Worm (Caenorhabditis elegans) whole organism, mixed stage, embryonic: ENCODE data around the gene fip-4.

Experiments used
- M03D4.4 ChIP-seq: sonication (generic microtip); optimal IDR thresholded peaks from 2 replicates; lab custom pipeline; 2017; ENCODE audit warnings: mild to moderate bottlenecking, missing genetic modification characterization, missing compliant biosample characterization
- ceh-39 ChIP-seq: fragments of 150-350 bp; optimal IDR thresholded peaks from 2 replicates; lab custom pipeline; 2014; ENCODE audit warnings: missing biosample characterization, missing genetic modification characterization
- ces-1 ChIP-seq: fragments of 150-350 bp; optimal IDR thresholded peaks from 2 replicates; lab custom pipeline; 2014; ENCODE audit warnings: missing biosample characterization, missing genetic modification reagents, missing genetic modification characterization
- elt-1 ChIP-seq: sonication (generic microtip); optimal IDR thresholded peaks from 2 replicates; lab custom pipeline; 2017; ENCODE audit warnings: missing genetic modification characterization, mild to moderate bottlenecking, missing compliant biosample characterization, antibody characterized with exemption, moderate library complexity, borderline replicate concordance; ENCODE audit not compliant: insufficient read depth
- elt-3 ChIP-seq: fragments of 150-350 bp; optimal IDR thresholded peaks from 2 replicates; lab custom pipeline; 2014; ENCODE audit warnings: missing biosample characterization, missing genetic modification characterization
- lsy-2 ChIP-seq: fragments of 150-350 bp; optimal IDR thresholded peaks from 2 replicates; lab custom pipeline; 2014; ENCODE audit warnings: missing biosample characterization, missing genetic modification characterization
- mab-5 ChIP-seq: fragments of 150-350 bp; optimal IDR thresholded peaks from 2 replicates; lab custom pipeline; 2014; ENCODE audit warnings: missing biosample characterization, missing genetic modification characterization
- nhr-237 ChIP-seq: fragments of 150-350 bp; optimal IDR thresholded peaks from 2 replicates; lab custom pipeline; 2014; ENCODE audit warnings: missing biosample characterization, missing genetic modification characterization
- nhr-76 ChIP-seq: sonication (generic microtip); optimal IDR thresholded peaks from 2 replicates; lab custom pipeline; 2017; ENCODE audit warnings: missing biosample characterization, missing genetic modification characterization
- unc-39 ChIP-seq: fragments of 150-350 bp; optimal IDR thresholded peaks from 2 replicates; lab custom pipeline; 2014; ENCODE audit warnings: missing biosample characterization, missing genetic modification characterization
- zip-8 ChIP-seq: fragments of 150-350 bp; optimal IDR thresholded peaks from 2 replicates; lab custom pipeline; 2014; ENCODE audit warnings: missing biosample characterization, missing genetic modification characterization

DNA sequence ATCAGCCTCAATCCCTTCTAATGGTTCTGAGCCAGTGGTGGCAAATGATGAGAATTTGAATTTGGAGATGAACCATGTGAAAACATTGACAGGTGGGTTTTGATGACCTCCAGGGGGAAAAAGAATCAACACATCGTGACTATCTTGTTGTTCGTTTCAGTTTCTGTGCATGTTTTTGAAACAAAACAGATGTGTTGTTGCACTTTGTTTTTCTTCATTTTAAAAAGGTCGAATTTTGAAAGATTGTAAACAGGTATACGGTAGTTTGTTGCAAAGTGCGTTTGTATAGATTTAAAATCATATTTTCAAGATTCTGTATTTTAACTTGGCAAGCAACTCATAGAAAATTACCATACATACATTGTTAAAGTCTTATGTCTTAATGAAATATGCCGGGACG lies 39.3 kb upstream of the fip-4 start:
- TF ChIP-seq M03D4.4 (no peak), elt-3 (tag; lab: Kevin White, UChicago) (no peak), nhr-237 (tag; lab: Kevin White, UChicago) (no peak), elt-1 (no peak), lsy-2 (tag; lab: Kevin White, UChicago) (no peak), unc-39 (tag; lab: Kevin White, UChicago) (no peak), ceh-39 (no peak), mab-5 (tag; lab: Kevin White, UChicago) (no peak), nhr-76 (no peak), ces-1 (no peak), zip-8 (tag; lab: Kevin White, UChicago) (no peak)
